Fruit fly (Drosophila melanogaster) whole organism, adult: ENCODE data around the gene CG31467.

Experiments used
- CG11617 ChIP-seq: fragments of 200-800 bp; sonication (Bioruptor generic); optimal IDR thresholded peaks from 2 replicates; lab custom pipeline; 2017; ENCODE audit warnings: mild to moderate bottlenecking, missing biosample characterization, missing genetic modification reagents, missing genetic modification characterization
- CG12768 ChIP-seq: fragments of 200-800 bp; sonication (Bioruptor generic); optimal IDR thresholded peaks from 2 replicates; lab custom pipeline; 2017; ENCODE audit warnings: missing biosample characterization, missing genetic modification characterization, mild to moderate bottlenecking, moderate library complexity, missing genetic modification reagents
- CG14711 ChIP-seq: fragments of 200-800 bp; sonication (Bioruptor generic); optimal IDR thresholded peaks from 2 replicates; lab custom pipeline; 2018; ENCODE audit warnings: missing biosample characterization, mild to moderate bottlenecking, missing genetic modification characterization, moderate library complexity
- CG1620 ChIP-seq: fragments of 200-800 bp; sonication (Bioruptor generic); optimal IDR thresholded peaks from 2 replicates; lab custom pipeline; 2016; ENCODE audit warnings: missing biosample characterization, missing genetic modification characterization
- CG33017 ChIP-seq: fragments of 200-800 bp; sonication (Bioruptor generic); optimal IDR thresholded peaks from 2 replicates; lab custom pipeline; 2018; ENCODE audit warnings: missing biosample characterization, mild to moderate bottlenecking, missing genetic modification characterization, moderate library complexity
- CG5204 ChIP-seq: fragments of 200-800 bp; sonication (Bioruptor generic); optimal IDR thresholded peaks from 2 replicates; lab custom pipeline; 2016; ENCODE audit warnings: missing biosample characterization, missing genetic modification characterization
- CG7045 ChIP-seq: fragments of 200-800 bp; sonication (Bioruptor generic); optimal IDR thresholded peaks from 2 replicates; lab custom pipeline; 2017; ENCODE audit warnings: missing biosample characterization, mild to moderate bottlenecking, missing genetic modification characterization
- CG7101 ChIP-seq: fragments of 200-800 bp; sonication (Bioruptor generic); optimal IDR thresholded peaks from 2 replicates; lab custom pipeline; 2018; ENCODE audit warnings: missing biosample characterization, mild to moderate bottlenecking, missing genetic modification characterization, moderate library complexity
- Clk ChIP-seq: fragments of 200-800 bp; sonication (Bioruptor generic); optimal IDR thresholded peaks from 2 replicates; lab custom pipeline; 2017; ENCODE audit warnings: missing biosample characterization, missing genetic modification characterization
- Crg-1 ChIP-seq: fragments of 200-800 bp; sonication (Bioruptor generic); optimal IDR thresholded peaks from 2 replicates; lab custom pipeline; 2016; ENCODE audit warnings: missing biosample characterization, missing genetic modification characterization
- Hr96 ChIP-seq: fragments of 200-800 bp; sonication (Bioruptor generic); optimal IDR thresholded peaks from 2 replicates; lab custom pipeline; 2016; ENCODE audit warnings: missing biosample characterization, missing genetic modification characterization
- Mnt ChIP-seq: fragments of 200-800 bp; sonication (Bioruptor generic); optimal IDR thresholded peaks from 2 replicates; lab custom pipeline; 2016; ENCODE audit warnings: missing biosample characterization, mild to moderate bottlenecking, missing genetic modification characterization
- bab1 ChIP-seq: fragments of 200-800 bp; sonication (Bioruptor generic); optimal IDR thresholded peaks from 3 replicates; lab custom pipeline; 2019; ENCODE audit warnings: missing biosample characterization, mild to moderate bottlenecking, missing genetic modification characterization, moderate library complexity
- cic ChIP-seq: fragments of 200-800 bp; sonication (Bioruptor generic); optimal IDR thresholded peaks from 2 replicates; lab custom pipeline; 2017; ENCODE audit warnings: missing biosample characterization, mild to moderate bottlenecking, missing genetic modification characterization, moderate library complexity
- cnc ChIP-seq, 2 experiments: fragments of >200 bp; optimal IDR thresholded peaks; 2 replicates each; lab custom pipeline; 2017
- kay ChIP-seq: fragments of 200-800 bp; sonication (Bioruptor generic); peaks from one replicate; lab custom pipeline; 2016; ENCODE audit warnings: missing biosample characterization, missing genetic modification characterization, borderline replicate concordance
- ovo ChIP-seq: fragments of 200-800 bp; sonication (Bioruptor generic); optimal IDR thresholded peaks from 2 replicates; lab custom pipeline; 2016; ENCODE audit warnings: missing biosample characterization, missing genetic modification characterization
- pad ChIP-seq: fragments of 200-800 bp; sonication (Bioruptor generic); optimal IDR thresholded peaks from 3 replicates; lab custom pipeline; 2017; ENCODE audit warnings: missing biosample characterization, missing genetic modification characterization, mild to moderate bottlenecking, moderate library complexity, missing genetic modification reagents
- tj ChIP-seq: fragments of 200-800 bp; sonication (Bioruptor generic); optimal IDR thresholded peaks from 3 replicates; lab custom pipeline; 2017; ENCODE audit warnings: missing biosample characterization, mild to moderate bottlenecking, missing genetic modification characterization, moderate library complexity
- toe ChIP-seq: fragments of 200-800 bp; sonication (Bioruptor generic); optimal IDR thresholded peaks from 2 replicates; lab custom pipeline; 2016; ENCODE audit warnings: missing biosample characterization, missing genetic modification characterization

CG31467 gene

DNA sequence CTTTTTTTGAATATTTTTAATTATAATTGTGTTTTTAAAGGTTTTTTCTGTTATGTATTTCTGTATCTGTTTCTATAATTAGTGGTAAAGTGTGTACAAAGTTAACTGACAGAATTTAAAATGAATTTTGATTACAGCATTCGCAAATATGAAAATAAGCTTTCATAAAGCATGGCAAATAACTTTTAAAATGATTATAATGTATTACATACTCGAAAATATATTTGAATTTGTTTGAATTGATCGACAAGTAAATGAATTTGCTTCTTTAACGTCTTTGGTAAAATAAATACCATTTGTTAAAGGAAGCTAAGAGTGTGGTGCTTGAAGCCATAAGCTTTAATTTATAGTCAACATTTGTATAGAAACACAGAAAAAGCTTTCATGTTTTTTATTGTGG lies 4.5 kb upstream of the CG31467 start, which contains the start of gene CG14689:
Gene CG14689, minus strand, starts transcription at position 101 of the 400 bp plus-strand sequence.
- no peak for TF ChIP-seq Mnt (GFP tag; lab: Kevin White, UChicago)
- TF ChIP-seq CG33017 (tag; lab: Kevin White, UChicago) = no peak
- TF ChIP-seq CG11617 (GFP tag; lab: Kevin White, UChicago) = no peak
- TF ChIP-seq tj (GFP tag; lab: Kevin White, UChicago) = no peak
- TF ChIP-seq CG1620 (GFP tag; lab: Kevin White, UChicago) = no peak
- no peak for TF ChIP-seq toe (GFP tag; lab: Kevin White, UChicago)
- TF ChIP-seq kay (GFP tag; lab: Kevin White, UChicago) = no peak
- TF ChIP-seq Hr96 (GFP tag; lab: Kevin White, UChicago) = no peak
- TF ChIP-seq pad (GFP tag; lab: Kevin White, UChicago) = no peak
- no peak for TF ChIP-seq CG7101 (tag; lab: Kevin White, UChicago)
- TF ChIP-seq cic (GFP tag; lab: Kevin White, UChicago) = no peak
- TF ChIP-seq bab1 (GFP tag; lab: Kevin White, UChicago) = no peak
- no peak for TF ChIP-seq Clk (GFP tag; lab: Kevin White, UChicago)
- no peak for TF ChIP-seq ovo (GFP tag; lab: Kevin White, UChicago)
- no peak for TF ChIP-seq CG5204 (GFP tag; lab: Kevin White, UChicago)
- TF ChIP-seq Crg-1 (GFP tag; lab: Kevin White, UChicago) = no peak
- TF ChIP-seq cnc (optimal IDR thresholded peaks at IDR 0.05; lab: Kevin White, UChicago) = no peak

DNA sequence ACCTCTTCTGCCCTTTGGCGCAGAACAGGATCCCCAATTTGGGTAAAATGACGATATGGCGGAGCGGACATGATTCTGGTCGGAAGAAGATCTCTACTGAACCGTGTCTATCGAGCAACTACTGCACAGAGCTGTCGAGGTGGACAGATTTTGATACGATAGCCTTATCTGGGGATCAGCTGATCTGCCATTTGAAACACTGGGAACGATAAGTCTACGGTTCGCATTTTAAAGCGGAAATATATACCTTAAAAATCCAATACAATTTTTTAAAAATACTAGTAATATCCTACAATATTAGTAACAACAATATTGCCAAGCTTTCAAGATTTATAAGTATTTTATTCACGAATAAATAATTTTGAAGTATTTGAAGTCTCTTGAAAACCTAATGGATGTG lies 2.6 kb upstream of the CG31467 start, which contains the start of gene CG31373:
Gene CG31373, minus strand, starts transcription at position 101 of the 400 bp plus-strand sequence.
- TF ChIP-seq CG14711 (tag; lab: Kevin White, UChicago) (no peak), pad (GFP tag; lab: Kevin White, UChicago) (no peak), bab1 (GFP tag; lab: Kevin White, UChicago) (no peak), toe (GFP tag; lab: Kevin White, UChicago) (no peak), CG11617 (GFP tag; lab: Kevin White, UChicago) (no peak), CG7045 (GFP tag; lab: Kevin White, UChicago) (no peak), CG1620 (GFP tag; lab: Kevin White, UChicago) (no peak), CG33017 (tag; lab: Kevin White, UChicago) (no peak), tj (GFP tag; lab: Kevin White, UChicago) (no peak), Mnt (GFP tag; lab: Kevin White, UChicago) (no peak)

DNA sequence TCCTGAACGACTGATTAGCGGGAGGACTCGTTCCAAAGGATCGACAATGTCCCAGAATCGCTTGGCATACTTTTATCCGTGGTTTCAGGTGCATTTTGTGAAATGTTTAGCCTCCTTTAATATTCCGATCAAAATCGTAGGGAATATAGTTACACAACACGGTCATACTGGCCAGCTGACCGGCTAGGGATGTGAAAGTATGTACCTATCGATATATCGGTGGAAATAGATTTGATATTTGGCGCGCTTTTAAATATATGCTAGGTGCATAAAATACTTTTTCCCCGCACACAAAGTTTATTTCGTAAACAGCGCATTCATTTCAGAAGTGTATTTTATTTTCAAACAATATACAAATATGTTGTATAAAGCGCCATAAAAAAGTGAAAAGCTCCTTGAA lies 1.5 kb upstream of the CG31467 start, which contains the start of gene CG31278:
Gene CG31278, minus strand, starts transcription at position 172 of the 400 bp plus-strand sequence.
- peak; percentile 26 for TF ChIP-seq bab1 (GFP tag; lab: Kevin White, UChicago)
- no peak for TF ChIP-seq Hr96 (GFP tag; lab: Kevin White, UChicago)

DNA sequence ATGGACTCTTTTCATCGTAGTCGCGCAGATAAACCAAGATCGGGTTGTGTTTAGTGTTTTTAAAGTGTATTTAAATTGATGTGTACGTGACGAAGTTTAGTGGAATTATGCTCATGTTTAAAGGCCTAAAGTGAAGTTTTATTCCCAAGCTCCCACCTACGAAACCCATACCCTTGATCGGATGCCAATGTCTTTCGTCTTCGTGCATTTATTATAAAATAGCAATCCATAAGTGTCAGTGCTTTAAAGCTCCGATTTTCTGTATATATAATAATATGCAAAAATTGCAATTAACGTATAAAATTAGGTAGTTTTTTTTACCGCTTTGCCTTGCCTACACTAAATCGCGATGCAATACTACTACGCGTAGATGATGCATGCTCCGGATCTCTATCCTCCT lies 1.7 kb downstream of the CG31467 start, which contains the start of gene CG31391:
Gene CG31391, minus strand, starts transcription at position 101 of the 400 bp plus-strand sequence.
- TF ChIP-seq CG5204 (GFP tag; lab: Kevin White, UChicago) = no peak
- no peak for TF ChIP-seq CG12768 (GFP tag; lab: Kevin White, UChicago)
- no peak for TF ChIP-seq cic (GFP tag; lab: Kevin White, UChicago)
- no peak for TF ChIP-seq bab1 (GFP tag; lab: Kevin White, UChicago)
- TF ChIP-seq Hr96 (GFP tag; lab: Kevin White, UChicago) = no peak
- TF ChIP-seq Clk (GFP tag; lab: Kevin White, UChicago) = no peak
- TF ChIP-seq CG11617 (GFP tag; lab: Kevin White, UChicago) = no peak
- TF ChIP-seq ovo (GFP tag; lab: Kevin White, UChicago) = no peak
- no peak for TF ChIP-seq cnc (optimal IDR thresholded peaks at IDR 0.05; lab: Kevin White, UChicago)
- TF ChIP-seq toe (GFP tag; lab: Kevin White, UChicago) = no peak
- TF ChIP-seq Crg-1 (GFP tag; lab: Kevin White, UChicago) = no peak
- no peak for TF ChIP-seq CG14711 (tag; lab: Kevin White, UChicago)
- no peak for TF ChIP-seq kay (GFP tag; lab: Kevin White, UChicago)
- no peak for TF ChIP-seq CG1620 (GFP tag; lab: Kevin White, UChicago)
- TF ChIP-seq CG33017 (tag; lab: Kevin White, UChicago) = no peak
- TF ChIP-seq CG7101 (tag; lab: Kevin White, UChicago) = no peak

DNA sequence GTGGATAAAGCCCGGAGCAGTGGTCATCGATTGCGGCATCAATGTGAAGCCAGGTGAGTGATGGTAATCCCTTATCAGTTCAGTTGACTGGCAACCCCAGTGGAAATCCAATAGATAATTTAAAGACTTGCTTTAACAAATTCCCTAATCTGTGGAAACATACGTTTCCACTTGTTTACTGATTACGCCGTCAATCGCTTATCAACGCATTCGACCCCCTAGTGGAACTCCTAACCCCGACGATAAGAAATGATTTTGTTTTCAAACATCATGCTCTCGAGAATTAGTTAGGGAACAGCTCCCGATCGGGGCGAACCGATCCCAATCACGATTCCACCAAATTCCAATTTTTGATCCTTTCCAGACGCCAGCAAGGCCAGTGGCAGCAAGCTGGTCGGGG lies 6.0 kb downstream of the CG31467 start:
- TF ChIP-seq Hr96 (GFP tag; lab: Kevin White, UChicago) (no peak), CG33017 (tag; lab: Kevin White, UChicago) (no peak), CG5204 (GFP tag; lab: Kevin White, UChicago) (no peak), Clk (GFP tag; lab: Kevin White, UChicago) (no peak), pad (GFP tag; lab: Kevin White, UChicago) (no peak), CG1620 (GFP tag; lab: Kevin White, UChicago) (no peak), CG14711 (tag; lab: Kevin White, UChicago) (no peak), Mnt (GFP tag; lab: Kevin White, UChicago) (no peak), toe (GFP tag; lab: Kevin White, UChicago) (no peak), Crg-1 (GFP tag; lab: Kevin White, UChicago) (no peak), ovo (GFP tag; lab: Kevin White, UChicago) (no peak), tj (GFP tag; lab: Kevin White, UChicago) (no peak), CG7101 (tag; lab: Kevin White, UChicago) (no peak), cnc (optimal IDR thresholded peaks at IDR 0.05; lab: Kevin White, UChicago) (no peak), kay (GFP tag; lab: Kevin White, UChicago) (no peak), CG12768 (GFP tag; lab: Kevin White, UChicago) (no peak), cic (GFP tag; lab: Kevin White, UChicago) (no peak), CG7045 (GFP tag; lab: Kevin White, UChicago) (no peak), bab1 (GFP tag; lab: Kevin White, UChicago) (no peak)
